Worm (Caenorhabditis elegans): ENCODE data around the gene col-170.
"Not testable (repeated sequence)": the region's sequence is repeated elsewhere in the genome, so short reads cannot be mapped to it uniquely, and the experiment has no call there.

DNA sequence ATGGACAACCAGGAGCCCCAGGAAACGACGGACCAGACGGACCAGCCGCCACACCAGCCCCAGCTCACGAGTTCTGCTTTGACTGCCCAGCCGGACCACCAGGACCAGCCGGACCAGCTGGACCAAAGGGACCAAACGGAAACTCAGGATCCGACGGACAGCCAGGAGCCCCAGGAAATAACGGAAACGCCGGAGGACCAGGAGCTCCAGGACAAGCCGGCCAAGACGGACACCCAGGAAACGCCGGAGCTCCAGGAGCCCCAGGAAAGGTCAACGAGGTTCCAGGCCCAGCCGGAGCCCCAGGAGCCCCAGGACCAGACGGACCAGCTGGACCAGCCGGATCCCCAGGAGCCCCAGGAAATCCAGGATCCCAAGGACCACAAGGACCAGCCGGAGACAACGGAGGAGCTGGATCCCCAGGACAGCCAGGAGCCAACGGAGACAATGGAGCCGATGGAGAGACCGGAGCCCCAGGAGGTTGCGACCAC, 1.9 kb upstream of the col-170 start:
- TF ChIP-seq mdl-1 (tag; optimal IDR thresholded peaks at IDR 0.05); zag-1 (tag; optimal IDR thresholded peaks at IDR 0.05); hlh-30 (tag; optimal IDR thresholded peaks at IDR 0.05; ENCODE audit: insufficient read depth); nhr-48 (tag; optimal IDR thresholded peaks at IDR 0.05); pqm-1 (tag; optimal IDR thresholded peaks at IDR 0.05); nhr-25 (tag; optimal IDR thresholded peaks at IDR 0.05; ENCODE audit: borderline replicate concordance, insufficient read depth); snpc-4 (tag; optimal IDR thresholded peaks at IDR 0.05); nhr-6 (tag; optimal IDR thresholded peaks at IDR 0.05); nhr-10 (tag; optimal IDR thresholded peaks at IDR 0.05); unc-62 (GFP tag; optimal IDR thresholded peaks at IDR 0.05 in 1 of 2); unc-62 (tag; optimal IDR thresholded peaks at IDR 0.05); ZK546.5 (tag; optimal IDR thresholded peaks at IDR 0.05); saeg-2 (GFP tag; IDR thresholded peaks at IDR 0.05): not testable (repeated sequence)

Data from whole organism, L4 larva.